Worm (Caenorhabditis elegans) whole organism, L3 larva: ENCODE data around the gene tut-1.

Source experiments
- R02D3.7 ChIP-seq: fragments of 150-350 bp; optimal IDR thresholded peaks from 2 replicates; lab custom pipeline; 2014; ENCODE audit warnings: missing biosample characterization, missing genetic modification characterization
- aly-2 ChIP-seq: fragments of 150-350 bp; optimal IDR thresholded peaks from 2 replicates; lab custom pipeline; 2014; ENCODE audit warnings: missing biosample characterization, missing genetic modification characterization
- ama-1 ChIP-seq: fragments of 150-350 bp; optimal IDR thresholded peaks from 2 replicates; lab custom pipeline; 2018
- ceh-82 ChIP-seq: fragments of 150-350 bp; optimal IDR thresholded peaks from 2 replicates; lab custom pipeline; 2014; ENCODE audit warnings: missing biosample characterization, missing genetic modification characterization
- daf-12 ChIP-seq: fragments of 150-350 bp; optimal IDR thresholded peaks from 2 replicates; lab custom pipeline; 2014; ENCODE audit warnings: missing biosample characterization, missing genetic modification reagents, missing genetic modification characterization
- egl-27 ChIP-seq: sonication (generic microtip); optimal IDR thresholded peaks from 4 replicates; lab custom pipeline; 2017; ENCODE audit warnings: missing biosample characterization, missing genetic modification reagents, missing genetic modification characterization
- egl-5 ChIP-seq: fragments of 150-350 bp; optimal IDR thresholded peaks from 2 replicates; lab custom pipeline; 2017; ENCODE audit warnings: missing biosample characterization, missing genetic modification reagents, missing genetic modification characterization, inconsistent platforms
- elt-2 ChIP-seq: sonication (generic microtip); optimal IDR thresholded peaks from 2 replicates; lab custom pipeline; 2016; ENCODE audit warnings: missing genetic modification reagents, mild to moderate bottlenecking, missing genetic modification characterization, missing compliant biosample characterization
- elt-3 ChIP-seq, 3 experiments: fragments of 150-350 bp in 1 of 3; sonication (generic microtip) in 2 of 3; optimal IDR thresholded peaks; 2 replicates in 2 of 3; 4 replicates in 1 of 3; lab custom pipeline; 2014 to 2017; ENCODE audit warnings: missing biosample characterization in 3 of 3, missing genetic modification characterization in 3 of 3
- eor-1 ChIP-seq, 2 experiments: fragments of 150-350 bp; optimal IDR thresholded peaks; 2 replicates each; lab custom pipeline; 2014 to 2018; ENCODE audit warnings: missing biosample characterization in 2 of 2, missing genetic modification characterization in 2 of 2
- fkh-10 ChIP-seq: sonication (generic microtip); optimal IDR thresholded peaks from 2 replicates; lab custom pipeline; 2017; ENCODE audit warnings: missing biosample characterization, missing genetic modification reagents, missing genetic modification characterization
- fkh-2 ChIP-seq: fragments of 150-350 bp; optimal IDR thresholded peaks from 2 replicates; lab custom pipeline; 2014; ENCODE audit warnings: missing biosample characterization, missing genetic modification reagents, missing genetic modification characterization
- fos-1 ChIP-seq: fragments of 150-350 bp; optimal IDR thresholded peaks from 2 replicates; lab custom pipeline; 2014; ENCODE audit warnings: missing biosample characterization, missing genetic modification characterization
- jun-1 ChIP-seq: fragments of 150-350 bp; optimal IDR thresholded peaks from 2 replicates; lab custom pipeline; 2014; ENCODE audit warnings: missing biosample characterization, missing genetic modification reagents, missing genetic modification characterization
- lin-15B ChIP-seq: fragments of 150-350 bp; optimal IDR thresholded peaks from 2 replicates; lab custom pipeline; 2014; ENCODE audit warnings: missing biosample characterization, missing genetic modification characterization
- lsy-12 ChIP-seq: sonication (generic microtip); optimal IDR thresholded peaks from 2 replicates; lab custom pipeline; 2016; ENCODE audit warnings: mild to moderate bottlenecking, missing genetic modification characterization, missing compliant biosample characterization
- mdl-1 ChIP-seq: fragments of 150-350 bp; optimal IDR thresholded peaks from 2 replicates; lab custom pipeline; 2014; ENCODE audit warnings: missing biosample characterization, missing genetic modification characterization
- mml-1 ChIP-seq: fragments of 150-350 bp; sonication (generic microtip); optimal IDR thresholded peaks from 3 replicates; lab custom pipeline; 2014; ENCODE audit warnings: missing biosample characterization, missing genetic modification characterization
- nfya-1 ChIP-seq: sonication (generic microtip); optimal IDR thresholded peaks from 2 replicates; lab custom pipeline; 2017; ENCODE audit warnings: missing genetic modification characterization, mild to moderate bottlenecking, missing compliant biosample characterization, antibody characterized with exemption, moderate library complexity; ENCODE audit not compliant: insufficient read depth
- nhr-11 ChIP-seq: fragments of 150-350 bp; optimal IDR thresholded peaks from 2 replicates; lab custom pipeline; 2014; ENCODE audit warnings: missing biosample characterization, missing genetic modification characterization
- nhr-12 ChIP-seq: fragments of 150-350 bp; optimal IDR thresholded peaks from 2 replicates; lab custom pipeline; 2014; ENCODE audit warnings: missing biosample characterization, missing genetic modification characterization
- nhr-23 ChIP-seq: fragments of 150-350 bp; optimal IDR thresholded peaks from 2 replicates; lab custom pipeline; 2014; ENCODE audit warnings: missing biosample characterization, missing genetic modification reagents, missing genetic modification characterization
- nhr-237 ChIP-seq: fragments of 150-350 bp; optimal IDR thresholded peaks from 2 replicates; lab custom pipeline; 2014; ENCODE audit warnings: missing biosample characterization, missing genetic modification characterization
- nhr-25 ChIP-seq: sonication (generic microtip); optimal IDR thresholded peaks from 2 replicates; lab custom pipeline; 2017; ENCODE audit warnings: missing biosample characterization, missing genetic modification characterization
- nhr-28 ChIP-seq: fragments of 150-350 bp; optimal IDR thresholded peaks from 2 replicates; lab custom pipeline; 2014; ENCODE audit warnings: missing biosample characterization, missing genetic modification characterization
- pha-4 ChIP-seq: fragments of 150-350 bp; optimal IDR thresholded peaks from 2 replicates; lab custom pipeline; 2014; ENCODE audit warnings: missing biosample characterization, missing genetic modification reagents, missing genetic modification characterization
- pqm-1 ChIP-seq: fragments of 150-350 bp; optimal IDR thresholded peaks from 2 replicates; lab custom pipeline; 2017; ENCODE audit warnings: missing biosample characterization, missing genetic modification characterization, inconsistent platforms
- sea-2 ChIP-seq: fragments of 150-350 bp; sonication (generic microtip); optimal IDR thresholded peaks from 4 replicates; lab custom pipeline; 2014; ENCODE audit warnings: missing biosample characterization, missing genetic modification reagents, missing genetic modification characterization
- snpc-4 ChIP-seq: fragments of 150-350 bp; optimal IDR thresholded peaks from 2 replicates; lab custom pipeline; 2014; ENCODE audit warnings: missing biosample characterization, missing genetic modification characterization
- tbx-2 ChIP-seq: sonication (generic microtip); optimal IDR thresholded peaks from 2 replicates; lab custom pipeline; 2016; ENCODE audit warnings: mild to moderate bottlenecking, missing genetic modification characterization, missing compliant biosample characterization
- unc-39 ChIP-seq: sonication (generic microtip); optimal IDR thresholded peaks from 4 replicates; lab custom pipeline; 2017; ENCODE audit warnings: missing biosample characterization, missing genetic modification characterization
- zag-1 ChIP-seq: fragments of 150-350 bp; optimal IDR thresholded peaks from 2 replicates; lab custom pipeline; 2014; ENCODE audit warnings: missing biosample characterization, missing genetic modification characterization
- ztf-11 ChIP-seq: fragments of 150-350 bp; optimal IDR thresholded peaks from 2 replicates; lab custom pipeline; 2014; ENCODE audit warnings: missing biosample characterization, missing genetic modification characterization
- ztf-4 ChIP-seq: fragments of 150-350 bp; optimal IDR thresholded peaks from 2 replicates; lab custom pipeline; 2014; ENCODE audit warnings: missing biosample characterization, missing genetic modification characterization

Gene tut-1

DNA sequence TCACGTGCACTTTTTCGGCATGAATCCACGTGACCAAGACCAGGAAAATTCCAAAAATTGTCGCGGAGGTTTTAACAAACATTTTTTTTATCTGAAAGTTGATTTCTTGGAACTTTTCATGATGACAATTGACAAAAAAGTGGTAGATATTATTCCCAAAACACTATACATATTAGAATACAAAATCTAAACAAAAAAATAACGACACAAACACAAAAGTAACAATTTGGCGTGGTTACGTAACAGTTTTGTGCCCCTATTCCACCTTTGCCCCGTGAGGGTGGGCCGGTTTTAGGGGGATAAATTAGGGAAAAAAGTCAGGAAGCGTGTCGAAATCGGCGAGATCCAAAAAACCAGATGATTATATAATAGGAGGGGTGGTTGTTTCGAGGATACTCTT lies 36.3 kb upstream of the tut-1 start, which contains the start of gene gegf-1:
Gene gegf-1, minus strand, starts transcription at position 101 of the 400 bp plus-strand sequence.
- TF ChIP-seq R02D3.7: no peak
- TF ChIP-seq jun-1 (tag; lab: Kevin White, UChicago): no peak
- no peak for TF ChIP-seq nhr-11 (tag; lab: Kevin White, UChicago)
- TF ChIP-seq egl-27 (tag; lab: Kevin White, UChicago): no peak
- TF ChIP-seq fkh-10 (GFP tag; lab: Kevin White, UChicago): no peak
- no peak for TF ChIP-seq sea-2 (GFP tag; lab: Kevin White, UChicago)
- TF ChIP-seq ceh-82 (tag; lab: Kevin White, UChicago): no peak
- TF ChIP-seq nhr-25: no peak
- TF ChIP-seq lsy-12: no peak
- no peak for TF ChIP-seq mdl-1 (tag; lab: Kevin White, UChicago)
- no peak for TF ChIP-seq aly-2 (tag; lab: Kevin White, UChicago)
- no peak for TF ChIP-seq ztf-4 (tag; lab: Kevin White, UChicago)
- no peak for TF ChIP-seq egl-5 (tag; lab: Kevin White, UChicago)
- no peak for TF ChIP-seq fkh-2 (tag; lab: Kevin White, UChicago)
- no peak for TF ChIP-seq pha-4 (tag; lab: Kevin White, UChicago)
- no peak for TF ChIP-seq nhr-23 (tag; lab: Kevin White, UChicago)
- no peak for TF ChIP-seq zag-1 (tag; lab: Kevin White, UChicago)
- TF ChIP-seq mml-1 (tag; lab: Kevin White, UChicago): no peak
- TF ChIP-seq ztf-11 (tag; lab: Kevin White, UChicago): no peak

DNA sequence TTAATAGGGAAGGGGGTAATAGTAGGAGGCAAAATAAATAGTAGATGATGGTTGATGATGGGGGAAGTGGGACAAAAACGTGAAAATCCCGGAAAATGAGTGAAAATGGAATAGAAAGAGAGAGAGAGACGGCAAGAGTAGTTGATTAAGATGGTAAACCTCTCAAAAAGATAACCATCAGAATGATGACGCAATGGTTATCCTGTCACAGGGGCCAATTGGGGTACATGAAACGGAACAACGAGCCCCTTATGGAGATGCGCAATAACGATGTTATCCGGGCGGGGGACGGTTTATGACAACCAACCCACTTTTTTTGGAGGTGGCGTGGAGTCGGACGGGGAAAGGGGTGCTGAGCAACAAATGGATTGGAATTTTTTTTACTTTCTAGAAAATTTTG lies 28.3 kb upstream of the tut-1 start:
- TF ChIP-seq nfya-1 (tag; lab: Kevin White, UChicago) (no peak), unc-39 (tag; lab: Kevin White, UChicago) (no peak), nhr-11 (tag; lab: Kevin White, UChicago) (no peak), fos-1 (tag; lab: Kevin White, UChicago) (no peak), tbx-2 (tag; lab: Kevin White, UChicago) (no peak), pha-4 (tag; lab: Kevin White, UChicago) (no peak), fkh-10 (GFP tag; lab: Kevin White, UChicago) (no peak), R02D3.7 (no peak), snpc-4 (tag; lab: Kevin White, UChicago) (no peak), mdl-1 (tag; lab: Kevin White, UChicago) (no peak), aly-2 (tag; lab: Kevin White, UChicago) (no peak), nhr-28 (tag; lab: Kevin White, UChicago) (no peak), elt-3 (tag; optimal IDR thresholded peaks at IDR 0.05; lab: Kevin White, UChicago) (no peak), eor-1 (tag; optimal IDR thresholded peaks at IDR 0.05; lab: Kevin White, UChicago) (no peak), egl-27 (tag; lab: Kevin White, UChicago) (no peak), lin-15B (tag; lab: Kevin White, UChicago) (no peak), nhr-237 (tag; lab: Kevin White, UChicago) (no peak), ama-1 (lab: Kevin White, UChicago) (no peak), egl-5 (tag; lab: Kevin White, UChicago) (no peak)

DNA sequence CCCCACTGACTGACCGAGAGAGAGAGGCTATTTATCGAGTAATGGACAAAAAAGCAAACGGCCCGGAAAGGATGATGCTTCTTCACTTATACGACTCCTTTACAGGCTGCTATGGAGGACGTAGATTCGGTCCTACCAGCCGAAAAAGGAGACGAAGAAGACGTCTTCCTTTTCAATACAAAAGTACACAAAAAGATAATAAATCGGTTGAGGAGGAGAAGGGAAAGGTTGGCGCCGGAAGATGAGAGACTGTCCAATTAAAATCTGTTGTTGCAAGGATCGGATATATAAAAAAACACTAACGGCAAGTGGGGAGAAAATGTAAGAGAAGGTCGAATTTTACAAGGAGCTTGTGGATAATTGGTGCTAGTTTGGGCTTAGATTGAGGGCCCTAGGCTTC lies 27.2 kb upstream of the tut-1 start:
- no peak for TF ChIP-seq nhr-12 (tag; lab: Kevin White, UChicago)

DNA sequence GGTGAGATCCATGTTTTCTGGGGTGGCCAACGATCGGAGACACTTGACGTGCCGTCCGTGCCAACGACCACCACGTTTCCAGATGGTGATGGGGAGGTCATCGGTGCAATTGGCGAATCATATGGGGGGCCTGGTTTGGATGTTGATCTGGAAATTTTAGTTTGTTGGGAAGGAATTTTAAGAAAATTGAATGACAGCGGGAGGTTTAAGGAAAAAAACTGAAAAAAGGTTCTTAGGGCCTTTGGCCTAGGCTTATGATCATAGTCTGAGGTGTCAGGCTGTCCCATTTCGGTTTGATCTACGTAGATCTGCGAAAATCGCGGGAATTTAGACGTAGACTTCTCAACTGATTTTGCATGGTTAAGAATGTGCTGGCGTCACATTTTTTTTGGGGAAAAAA lies 26.3 kb upstream of the tut-1 start, which contains the start of gene col-99:
Gene col-99, minus strand, starts transcription at position 101 of the 400 bp plus-strand sequence.
- TF ChIP-seq elt-2 (tag; lab: Kevin White, UChicago): no peak
- TF ChIP-seq fos-1 (tag; lab: Kevin White, UChicago): no peak
- no peak for TF ChIP-seq egl-5 (tag; lab: Kevin White, UChicago)
- no peak for TF ChIP-seq snpc-4 (tag; lab: Kevin White, UChicago)
- TF ChIP-seq ztf-4 (tag; lab: Kevin White, UChicago): no peak
- TF ChIP-seq jun-1 (tag; lab: Kevin White, UChicago): no peak
- TF ChIP-seq nhr-25: no peak
- TF ChIP-seq pqm-1 (tag; lab: Kevin White, UChicago): no peak
- no peak for TF ChIP-seq nhr-28 (tag; lab: Kevin White, UChicago)
- no peak for TF ChIP-seq eor-1 (tag; optimal IDR thresholded peaks at IDR 0.05; lab: Kevin White, UChicago)
- TF ChIP-seq mml-1 (tag; lab: Kevin White, UChicago): no peak
- TF ChIP-seq daf-12 (tag; lab: Kevin White, UChicago): no peak
- TF ChIP-seq nhr-237 (tag; lab: Kevin White, UChicago): no peak
- TF ChIP-seq lin-15B (tag; lab: Kevin White, UChicago): no peak
- TF ChIP-seq elt-3 (tag; optimal IDR thresholded peaks at IDR 0.05; lab: Kevin White, UChicago): no peak
